Fruit fly (Drosophila melanogaster): Measurements from ENCODE around the gene Cad86C.

Cad86C gene

dm6 chr3R:10826796-10827524 lies at the start of gene Cad86C:
Gene Cad86C (plus strand): TSS chr3R:10827079.
- TF ChIP-seq Dll (optimal IDR thresholded peaks at IDR 0.05) (peak; percentile 84), pan (optimal IDR thresholded peaks at IDR 0.05) (no peak)

- TF ChIP-seq Dll (optimal IDR thresholded peaks at IDR 0.05), result no peak
- TF ChIP-seq usp (GFP tag; optimal IDR thresholded peaks at IDR 0.05), result no peak
- TF ChIP-seq pan (optimal IDR thresholded peaks at IDR 0.05), result no peak
- no peak for TF ChIP-seq CG8478 (optimal IDR thresholded peaks at IDR 0.05)
- TF ChIP-seq psq (optimal IDR thresholded peaks at IDR 0.05), result no peak
- no peak for TF ChIP-seq EcR (GFP tag; optimal IDR thresholded peaks at IDR 0.05)
Measured at dm6 chr3R:10777274-10777673, 49.6 kb upstream of the Cad86C start, which contains the start of the genes CG45076, CG45078 and fau. Gene CG45076 (minus strand): TSS chr3R:10777374. Gene CG45078 (minus strand): TSS chr3R:10777374. Gene fau (minus strand): TSS chr3R:10777374.

dm6 chr3R:10778151-10778550 lies 48.7 kb upstream of the Cad86C start:
- TF ChIP-seq Dll (optimal IDR thresholded peaks at IDR 0.05), result no peak
- TF ChIP-seq CG8478 (optimal IDR thresholded peaks at IDR 0.05), result no peak
- TF ChIP-seq usp (GFP tag; optimal IDR thresholded peaks at IDR 0.05), result no peak
- TF ChIP-seq psq (optimal IDR thresholded peaks at IDR 0.05), result no peak
- no peak for TF ChIP-seq EcR (GFP tag; optimal IDR thresholded peaks at IDR 0.05)
- TF ChIP-seq pan (optimal IDR thresholded peaks at IDR 0.05), result no peak

- TF ChIP-seq Dll (optimal IDR thresholded peaks at IDR 0.05) (no peak), psq (optimal IDR thresholded peaks at IDR 0.05) (no peak), pan (optimal IDR thresholded peaks at IDR 0.05) (no peak), CG8478 (optimal IDR thresholded peaks at IDR 0.05) (no peak), EcR (GFP tag; optimal IDR thresholded peaks at IDR 0.05) (no peak), usp (GFP tag; optimal IDR thresholded peaks at IDR 0.05) (no peak)
Measured at dm6 chr3R:10779269-10779668, 47.6 kb upstream of the Cad86C start, which contains the start of gene Desi. Gene Desi (plus strand): TSS chr3R:10779569.

dm6 chr3R:10780161-10780560 lies 46.7 kb upstream of the Cad86C start:
- TF ChIP-seq psq (optimal IDR thresholded peaks at IDR 0.05) (no peak), Dll (optimal IDR thresholded peaks at IDR 0.05) (no peak), usp (GFP tag; optimal IDR thresholded peaks at IDR 0.05) (no peak), EcR (GFP tag; optimal IDR thresholded peaks at IDR 0.05) (no peak), pan (optimal IDR thresholded peaks at IDR 0.05) (no peak), CG8478 (optimal IDR thresholded peaks at IDR 0.05) (no peak)

dm6 chr3R:10782167-10782566 lies 44.7 kb upstream of the Cad86C start, which contains the start of gene CG42633:
Gene CG42633 (minus strand): TSS chr3R:10782267.
- TF ChIP-seq EcR (GFP tag; optimal IDR thresholded peaks at IDR 0.05), result no peak
- no peak for TF ChIP-seq usp (GFP tag; optimal IDR thresholded peaks at IDR 0.05)
- no peak for TF ChIP-seq pan (optimal IDR thresholded peaks at IDR 0.05)
- TF ChIP-seq CG8478 (optimal IDR thresholded peaks at IDR 0.05), result no peak
- TF ChIP-seq Dll (optimal IDR thresholded peaks at IDR 0.05), result no peak
- no peak for TF ChIP-seq psq (optimal IDR thresholded peaks at IDR 0.05)

- no peak for TF ChIP-seq CG8478 (optimal IDR thresholded peaks at IDR 0.05)
- TF ChIP-seq pan (optimal IDR thresholded peaks at IDR 0.05), result no peak
- TF ChIP-seq usp (GFP tag; optimal IDR thresholded peaks at IDR 0.05), result no peak
- TF ChIP-seq EcR (GFP tag; optimal IDR thresholded peaks at IDR 0.05), result no peak
- TF ChIP-seq Dll (optimal IDR thresholded peaks at IDR 0.05), result no peak
- no peak for TF ChIP-seq psq (optimal IDR thresholded peaks at IDR 0.05)
Measured at dm6 chr3R:10784058-10784499, 42.8 kb upstream of the Cad86C start, which contains the start of the genes mRpL37 and Rbp1. Gene mRpL37 (minus strand): TSS chr3R:10784092. Gene Rbp1 (plus strand): TSS chr3R:10784383.

- TF ChIP-seq Dll (optimal IDR thresholded peaks at IDR 0.05) (no peak), CG8478 (optimal IDR thresholded peaks at IDR 0.05) (no peak), EcR (GFP tag; optimal IDR thresholded peaks at IDR 0.05) (no peak), pan (optimal IDR thresholded peaks at IDR 0.05) (no peak), usp (GFP tag; optimal IDR thresholded peaks at IDR 0.05) (no peak), psq (optimal IDR thresholded peaks at IDR 0.05) (no peak)
Measured at dm6 chr3R:10788186-10788585, 38.7 kb upstream of the Cad86C start, which contains the start of the genes Art1 and Mcm5. Gene Art1 (minus strand): TSS chr3R:10788226. Gene Mcm5 (plus strand): TSS chr3R:10788524.

- no peak for TF ChIP-seq EcR (GFP tag; optimal IDR thresholded peaks at IDR 0.05)
- TF ChIP-seq usp (GFP tag; optimal IDR thresholded peaks at IDR 0.05), result no peak
- no peak for TF ChIP-seq psq (optimal IDR thresholded peaks at IDR 0.05)
- TF ChIP-seq pan (optimal IDR thresholded peaks at IDR 0.05), result no peak
- no peak for TF ChIP-seq CG8478 (optimal IDR thresholded peaks at IDR 0.05)
- TF ChIP-seq Dll (optimal IDR thresholded peaks at IDR 0.05), result no peak
Measured at dm6 chr3R:10792604-10793003, 34.3 kb upstream of the Cad86C start, which contains the start of gene CG14687. Gene CG14687 (plus strand): TSS chr3R:10792904.

- TF ChIP-seq EcR (GFP tag; optimal IDR thresholded peaks at IDR 0.05) (no peak), psq (optimal IDR thresholded peaks at IDR 0.05) (no peak), CG8478 (optimal IDR thresholded peaks at IDR 0.05) (no peak), pan (optimal IDR thresholded peaks at IDR 0.05) (no peak), usp (GFP tag; optimal IDR thresholded peaks at IDR 0.05) (no peak), Dll (optimal IDR thresholded peaks at IDR 0.05) (no peak)
Measured at dm6 chr3R:10803855-10804254, 23.0 kb upstream of the Cad86C start, which contains the start of gene CG14692. Gene CG14692 (minus strand): TSS chr3R:10803955.

dm6 chr3R:10815032-10815431 lies 11.8 kb upstream of the Cad86C start, which contains the start of the genes CG14693 and TTLL15:
Gene CG14693 (minus strand): TSS chr3R:10815047.
Gene TTLL15 (plus strand): TSS chr3R:10815288.
- TF ChIP-seq Dll (optimal IDR thresholded peaks at IDR 0.05), result no peak
- TF ChIP-seq CG8478 (optimal IDR thresholded peaks at IDR 0.05), result no peak
- TF ChIP-seq psq (optimal IDR thresholded peaks at IDR 0.05), result no peak
- no peak for TF ChIP-seq pan (optimal IDR thresholded peaks at IDR 0.05)
- no peak for TF ChIP-seq usp (GFP tag; optimal IDR thresholded peaks at IDR 0.05)
- TF ChIP-seq EcR (GFP tag; optimal IDR thresholded peaks at IDR 0.05), result no peak

dm6 chr3R:10828688-10829087 lies 1.8 kb downstream of the Cad86C start:
- TF ChIP-seq EcR (GFP tag; optimal IDR thresholded peaks at IDR 0.05), result no peak
- TF ChIP-seq psq (optimal IDR thresholded peaks at IDR 0.05), result no peak
- no peak for TF ChIP-seq CG8478 (optimal IDR thresholded peaks at IDR 0.05)
- TF ChIP-seq pan (optimal IDR thresholded peaks at IDR 0.05), result no peak
- no peak for TF ChIP-seq Dll (optimal IDR thresholded peaks at IDR 0.05)
- TF ChIP-seq usp (GFP tag; optimal IDR thresholded peaks at IDR 0.05), result no peak

All from whole organism.